Worm (Caenorhabditis elegans) whole organism, L4/young adult: Measurements from ENCODE around the gene coq-8.

Source experiments
- W03F9.2 ChIP-seq: fragments of 150-350 bp; optimal IDR thresholded peaks from 2 replicates; lab custom pipeline; 2014; ENCODE audit warnings: missing biosample characterization, missing genetic modification characterization
- dao-5 ChIP-seq: sonication (generic microtip); optimal IDR thresholded peaks from 2 replicates; lab custom pipeline; 2016; ENCODE audit warnings: missing genotype, missing genetic modification characterization, moderate library complexity, missing compliant biosample characterization
- him-1 ChIP-seq: sonication (generic microtip); optimal IDR thresholded peaks from 2 replicates; lab custom pipeline; 2016; ENCODE audit warnings: missing genotype, missing genetic modification reagents, missing genetic modification characterization, missing compliant biosample characterization

- TF ChIP-seq dao-5 (no peak), him-1 (tag; lab: Kevin White, UChicago) (no peak), W03F9.2 (tag; lab: Kevin White, UChicago) (no peak)
These were observed 43.7 kb downstream of the coq-8 start, which contains the start of gene rom-1 for ce11 chrIII:4906896-4907295.
